Fruit fly (Drosophila melanogaster): ENCODE results near the gene Eig71Eg.

The Eig71Eg gene

dm6 chr3L:15647712-15648621 lies 9.5 kb upstream of the Eig71Eg start, which contains the start of the genes comm3 and CG43083:
comm3 (minus strand) TSS chr3L:15647762.
CG43083 (plus strand) TSS chr3L:15648571.
- TF ChIP-seq CG32006 (GFP tag; optimal IDR thresholded peaks at IDR 0.05) (no peak), Eip78C (GFP tag) (peak; percentile 53), fkh (GFP tag; optimal IDR thresholded peaks at IDR 0.05) (peak; percentile 73)

DNA sequence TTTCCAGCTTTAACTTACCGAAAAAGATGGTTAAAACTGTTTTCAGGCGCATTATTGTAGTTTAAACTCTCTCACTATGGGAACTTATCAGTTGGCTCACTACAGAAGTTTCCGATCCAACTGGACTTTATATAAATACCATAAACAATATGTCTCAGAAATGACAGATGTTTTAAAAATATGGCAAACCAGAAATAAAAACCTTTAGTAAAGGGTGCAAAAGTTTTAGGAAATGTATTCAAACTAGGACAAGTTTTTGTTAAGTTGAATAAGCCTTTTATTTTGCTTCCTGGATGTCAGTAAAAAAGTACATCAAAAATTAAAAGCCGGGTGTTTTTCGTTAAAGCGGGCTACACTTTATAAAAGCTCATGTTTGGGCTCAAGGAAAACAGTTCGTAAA lies 7.9 kb upstream of the Eig71Eg start, which contains the start of the genes Eig71Ea and Eig71Eb:
Eig71Ea (minus strand) TSS at position 101 of the 400 bp plus-strand sequence.
Eig71Eb (plus strand) TSS at position 376 of the 400 bp plus-strand sequence.
- TF ChIP-seq achi (GFP tag; optimal IDR thresholded peaks at IDR 0.05) (no peak), OdsH (GFP tag; optimal IDR thresholded peaks at IDR 0.05) (no peak), CG3919 (GFP tag; optimal IDR thresholded peaks at IDR 0.05) (no peak), CG4318 (GFP tag; optimal IDR thresholded peaks at IDR 0.05) (no peak), dsx (GFP tag; optimal IDR thresholded peaks at IDR 0.05; ENCODE audit: poor library complexity, severe bottlenecking) (no peak), CG8119 (GFP tag; IDR thresholded peaks at IDR 0.05) (no peak), vri (GFP tag; optimal IDR thresholded peaks at IDR 0.05) (no peak), dac (GFP tag; optimal IDR thresholded peaks at IDR 0.05) (no peak), CG9139 (GFP tag; optimal IDR thresholded peaks at IDR 0.05) (no peak)

dm6 chr3L:15650552-15650951 lies 6.9 kb upstream of the Eig71Eg start, which contains the start of gene CG43084:
CG43084 (plus strand) TSS chr3L:15650852.
- TF ChIP-seq CG6792 (GFP tag; optimal IDR thresholded peaks at IDR 0.05) (no peak), CG1621 (tag; optimal IDR thresholded peaks at IDR 0.05) (no peak), CG16779 (tag; optimal IDR thresholded peaks at IDR 0.05) (no peak)

dm6 chr3L:15652154-15652553 lies 5.3 kb upstream of the Eig71Eg start, which contains the start of the genes Eig71Ec and Eig71Ed:
Eig71Ec (minus strand) TSS chr3L:15652254.
Eig71Ed (plus strand) TSS chr3L:15652537.
- TF ChIP-seq CG8319 (GFP tag; optimal IDR thresholded peaks at IDR 0.05) (no peak), dac (GFP tag; optimal IDR thresholded peaks at IDR 0.05) (no peak), fkh (GFP tag; optimal IDR thresholded peaks at IDR 0.05) (no peak)

- no peak for TF ChIP-seq CG15336 (GFP tag; IDR thresholded peaks at IDR 0.05)
- no peak for TF ChIP-seq Smox (GFP tag; optimal IDR thresholded peaks at IDR 0.05)
- TF ChIP-seq net (GFP tag; optimal IDR thresholded peaks at IDR 0.05) = no peak
- no peak for TF ChIP-seq CG6808 (GFP tag; optimal IDR thresholded peaks at IDR 0.05)
These were observed 1.5 kb upstream of the Eig71Eg start, which contains the start of gene Eig71Ee for dm6 chr3L:15655910-15656309. Eig71Ee (minus strand) TSS chr3L:15656010.

DNA sequence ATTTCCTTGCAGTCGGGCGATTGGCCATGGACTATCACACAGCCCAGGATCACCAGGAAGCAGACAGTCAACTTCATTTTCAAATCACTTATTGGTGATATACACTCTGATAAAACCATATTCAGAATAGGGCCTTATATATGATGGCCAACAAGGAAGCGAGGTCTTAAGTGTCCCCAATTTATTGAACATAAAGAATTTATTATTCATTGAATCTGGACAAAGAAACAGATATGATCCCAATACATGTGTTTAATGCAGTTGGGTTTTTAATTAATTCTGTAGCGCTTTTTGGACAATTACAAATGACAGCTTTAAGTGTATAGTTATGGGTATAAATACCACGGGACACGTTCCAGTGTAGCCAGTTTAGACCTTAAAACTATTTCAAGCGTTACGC lies 1.9 kb downstream of the Eig71Eg start, which contains the start of the genes Eig71Eh and Eig71Ei:
Eig71Eh (minus strand) TSS at position 101 of the 400 bp plus-strand sequence.
Eig71Ei (plus strand) TSS at position 367 of the 400 bp plus-strand sequence.
- TF ChIP-seq CG32006 (GFP tag; optimal IDR thresholded peaks at IDR 0.05) = no peak
- TF ChIP-seq CG1621 (tag; optimal IDR thresholded peaks at IDR 0.05) = no peak
- no peak for TF ChIP-seq dac (GFP tag; optimal IDR thresholded peaks at IDR 0.05)
- no peak for TF ChIP-seq Sox14 (GFP tag; optimal IDR thresholded peaks at IDR 0.05)
- no peak for TF ChIP-seq net (GFP tag; optimal IDR thresholded peaks at IDR 0.05)
- TF ChIP-seq CG6792 (GFP tag; optimal IDR thresholded peaks at IDR 0.05) = no peak
- TF ChIP-seq lz (GFP tag; optimal IDR thresholded peaks at IDR 0.05) = no peak
- no peak for TF ChIP-seq CG4318 (GFP tag; optimal IDR thresholded peaks at IDR 0.05)
- no peak for TF ChIP-seq CG7368 (GFP tag; optimal IDR thresholded peaks at IDR 0.05)
- no peak for TF ChIP-seq CG34406 (GFP tag; optimal IDR thresholded peaks at IDR 0.05)

DNA sequence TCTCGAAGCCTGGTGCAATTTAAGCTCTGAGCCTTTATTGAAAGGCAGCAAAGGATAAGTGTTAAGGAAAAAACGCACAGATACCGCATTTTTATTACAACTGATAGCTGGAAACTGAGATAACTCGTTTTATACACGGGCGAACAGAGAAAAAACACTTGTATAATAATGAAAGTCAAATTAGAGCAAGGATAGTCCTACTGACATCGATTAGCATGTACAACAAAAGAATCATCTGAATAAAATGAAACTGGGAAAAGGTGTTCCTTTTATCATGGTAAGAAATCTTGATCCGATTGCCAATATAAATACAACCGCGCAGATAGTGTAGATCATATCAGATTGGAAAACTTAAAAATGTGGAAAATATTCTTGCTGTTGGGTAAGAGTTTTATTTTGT lies 3.5 kb downstream of the Eig71Eg start, which contains the start of the genes Eig71Ej and Eig71Ek:
Eig71Ej (minus strand) TSS at position 101 of the 400 bp plus-strand sequence.
Eig71Ek (plus strand) TSS at position 334 of the 400 bp plus-strand sequence.
- TF ChIP-seq CG11762 (GFP tag; optimal IDR thresholded peaks at IDR 0.05; ENCODE audit: insufficient read depth) (no peak), CG11902 (GFP tag; optimal IDR thresholded peaks at IDR 0.05) (no peak), CG34406 (GFP tag; optimal IDR thresholded peaks at IDR 0.05) (no peak), CG6854 (GFP tag; optimal IDR thresholded peaks at IDR 0.05) (no peak), fd59A (GFP tag; optimal IDR thresholded peaks at IDR 0.05) (no peak), CG15336 (GFP tag; IDR thresholded peaks at IDR 0.05) (no peak), CG3919 (GFP tag; optimal IDR thresholded peaks at IDR 0.05) (no peak), CG1621 (tag; optimal IDR thresholded peaks at IDR 0.05) (no peak), CG6276 (GFP tag; optimal IDR thresholded peaks at IDR 0.05) (no peak), CG7368 (GFP tag; optimal IDR thresholded peaks at IDR 0.05) (no peak), cyc (GFP tag; optimal IDR thresholded peaks at IDR 0.05) (no peak), Sox102F (GFP tag; optimal IDR thresholded peaks at IDR 0.05) (no peak), fkh (GFP tag; optimal IDR thresholded peaks at IDR 0.05) (no peak), Ets96B (tag; optimal IDR thresholded peaks at IDR 0.05) (no peak)
